Worm (Caenorhabditis elegans) whole organism, L2 larva: Measurements from ENCODE around the gene C35A5.5.

Experiments
- alr-1 ChIP-seq: fragments of 150-350 bp; optimal IDR thresholded peaks from 2 replicates; lab custom pipeline; 2014; ENCODE audit warnings: missing biosample characterization, missing genetic modification characterization
- nhr-25 ChIP-seq: fragments of 150-350 bp; sonication (generic microtip); optimal IDR thresholded peaks from 3 replicates; lab custom pipeline; 2014; ENCODE audit warnings: missing biosample characterization, missing genetic modification characterization

ce11 chrV:10532725-10533124 lies 27.1 kb downstream of the C35A5.5 start, which contains the start of gene txt-10:
- TF ChIP-seq nhr-25 (tag; lab: Kevin White, UChicago) (no peak), alr-1 (tag; lab: Kevin White, UChicago) (no peak)
